Fruit fly (Drosophila melanogaster) whole organism, wandering third instar larva: ENCODE results near the gene CG5567.
"Not testable (repeated sequence)": the region's sequence is repeated elsewhere in the genome, so short reads cannot be mapped to it uniquely, and the experiment has no call there.

Experiments used
- Abd-B ChIP-seq: fragments of >200 bp; optimal IDR thresholded peaks from 2 replicates; lab custom pipeline; 2017; ENCODE audit warnings: missing biosample characterization, missing genetic modification characterization
- CG32264 ChIP-seq: fragments of 200-800 bp; sonication (Bioruptor generic); optimal IDR thresholded peaks from 2 replicates; lab custom pipeline; 2016; ENCODE audit warnings: missing biosample characterization, missing genetic modification characterization
- CG9705 ChIP-seq: fragments of 200-800 bp; sonication (Bioruptor generic); optimal IDR thresholded peaks from 2 replicates; lab custom pipeline; 2018; ENCODE audit warnings: missing biosample characterization, mild to moderate bottlenecking, missing genetic modification characterization
- CrebA ChIP-seq: fragments of 200-800 bp; sonication (Bioruptor generic); optimal IDR thresholded peaks from 2 replicates; lab custom pipeline; 2016; ENCODE audit warnings: missing biosample characterization, mild to moderate bottlenecking, missing genetic modification characterization, borderline replicate concordance
- Dfd ChIP-seq: fragments of >200 bp; optimal IDR thresholded peaks from 2 replicates; lab custom pipeline; 2017; ENCODE audit warnings: missing biosample characterization, missing genetic modification characterization
- Dif ChIP-seq: fragments of 200-275, 200-300 bp; sonication (Bioruptor generic); optimal IDR thresholded peaks from 2 replicates; lab custom pipeline; 2018; ENCODE audit warnings: missing biosample characterization, missing genetic modification characterization; ENCODE audit not compliant: partially characterized antibody
- GATAd ChIP-seq: sonication (Bioruptor generic); optimal IDR thresholded peaks from 2 replicates; lab custom pipeline; 2016; ENCODE audit warnings: missing biosample characterization, missing genetic modification characterization
- HLH106 ChIP-seq: fragments of 200-800 bp; optimal IDR thresholded peaks from 3 replicates; lab custom pipeline; 2019; ENCODE audit warnings: missing biosample characterization, mild to moderate bottlenecking, missing genetic modification characterization, moderate library complexity
- Hnf4 ChIP-seq: fragments of 200-800 bp; sonication (Bioruptor generic); optimal IDR thresholded peaks from 2 replicates; lab custom pipeline; 2016; ENCODE audit warnings: missing biosample characterization, mild to moderate bottlenecking, missing genetic modification characterization
- Hr78 ChIP-seq: fragments of >200 bp; optimal IDR thresholded peaks from 2 replicates; lab custom pipeline; 2017; ENCODE audit warnings: missing biosample characterization, missing genetic modification characterization
- Hr83 ChIP-seq: fragments of 200-300 bp; sonication (Bioruptor generic); optimal IDR thresholded peaks from 2 replicates; lab custom pipeline; 2016; ENCODE audit warnings: missing biosample characterization, mild to moderate bottlenecking, missing genetic modification characterization, moderate library complexity; ENCODE audit not compliant: poor library complexity, severe bottlenecking
- Jra ChIP-seq: sonication (Bioruptor generic); optimal IDR thresholded peaks from 2 replicates; lab custom pipeline; 2016; ENCODE audit warnings: missing biosample characterization, missing genetic modification characterization
- Mio ChIP-seq: sonication (Bioruptor generic); optimal IDR thresholded peaks from 2 replicates; lab custom pipeline; 2016; ENCODE audit warnings: missing biosample characterization, missing genetic modification characterization
- Myc ChIP-seq: fragments of >200 bp; optimal IDR thresholded peaks from 2 replicates; lab custom pipeline; 2017
- N ChIP-seq: fragments of >200 bp; optimal IDR thresholded peaks from 2 replicates; lab custom pipeline; 2018; ENCODE audit warnings: missing biosample characterization, missing external identifiers, missing genetic modification characterization
- OdsH ChIP-seq: fragments of 200-800 bp; sonication (Bioruptor generic); optimal IDR thresholded peaks from 2 replicates; lab custom pipeline; 2016; ENCODE audit warnings: missing biosample characterization, mild to moderate bottlenecking, missing genetic modification characterization
- Rel ChIP-seq, 2 experiments: fragments of 200-800 bp; sonication (Bioruptor generic) in 1 of 2; optimal IDR thresholded peaks; 2 replicates in 1 of 2; 3 replicates in 1 of 2; lab custom pipeline; 2016 to 2019; ENCODE audit warnings: mild to moderate bottlenecking in 2 of 2, missing biosample characterization in 2 of 2, missing genetic modification characterization in 2 of 2, moderate library complexity in 1 of 2
- Sp1 ChIP-seq: fragments of 200-800 bp; sonication (Bioruptor generic); optimal IDR thresholded peaks from 3 replicates; lab custom pipeline; 2019; ENCODE audit warnings: missing biosample characterization, mild to moderate bottlenecking, missing genetic modification characterization, moderate library complexity
- Vsx2 ChIP-seq: fragments of 200-300, 225-300 bp; sonication (Bioruptor generic); optimal IDR thresholded peaks from 2 replicates; lab custom pipeline; 2018; ENCODE audit warnings: missing biosample characterization, missing genetic modification characterization; ENCODE audit not compliant: partially characterized antibody
- br ChIP-seq: fragments of 200-800 bp; sonication (Bioruptor generic); optimal IDR thresholded peaks from 2 replicates; lab custom pipeline; 2016; ENCODE audit warnings: missing biosample characterization, missing genetic modification characterization
- brk ChIP-seq: fragments of 200-800 bp; sonication (Bioruptor generic); optimal IDR thresholded peaks from 2 replicates; lab custom pipeline; 2016; ENCODE audit warnings: missing biosample characterization, mild to moderate bottlenecking, missing genetic modification characterization
- dl ChIP-seq, 2 experiments: fragments of 175-275, 200-275 bp in 1 of 2; fragments of 200-275 bp in 1 of 2; sonication (Bioruptor generic); optimal IDR thresholded peaks; lab custom pipeline; 2018; ENCODE audit warnings: mild to moderate bottlenecking in 2 of 2, missing biosample characterization in 2 of 2, missing genetic modification characterization in 2 of 2, moderate library complexity in 2 of 2; ENCODE audit not compliant: partially characterized antibody in 2 of 2, insufficient read depth in 1 of 2
- dmrt93B ChIP-seq: fragments of 200-800 bp; sonication (Bioruptor generic); optimal IDR thresholded peaks from 2 replicates; lab custom pipeline; 2018; ENCODE audit warnings: missing biosample characterization, mild to moderate bottlenecking, missing genetic modification characterization
- dsf ChIP-seq: sonication (Bioruptor generic); optimal IDR thresholded peaks from 2 replicates; lab custom pipeline; 2016; ENCODE audit warnings: missing biosample characterization, missing genetic modification characterization, borderline replicate concordance
- ey ChIP-seq: fragments of 200-800 bp; sonication (Bioruptor generic); optimal IDR thresholded peaks from 2 replicates; lab custom pipeline; 2016; ENCODE audit warnings: missing biosample characterization, missing genetic modification characterization
- foxo ChIP-seq, 2 experiments: fragments of 200-800 bp; sonication (Bioruptor generic); optimal IDR thresholded peaks; 2 replicates in 1 of 2; 3 replicates in 1 of 2; lab custom pipeline; 2016 to 2017; ENCODE audit warnings: missing biosample characterization in 2 of 2, missing genetic modification characterization in 2 of 2
- fru ChIP-seq: fragments of 200-800 bp; sonication (Bioruptor generic); optimal IDR thresholded peaks from 3 replicates; lab custom pipeline; 2016; ENCODE audit warnings: missing biosample characterization, mild to moderate bottlenecking, missing genetic modification characterization
- h ChIP-seq: fragments of 200-800 bp; sonication (Bioruptor generic); optimal IDR thresholded peaks from 3 replicates; lab custom pipeline; 2016; ENCODE audit warnings: missing biosample characterization, mild to moderate bottlenecking, missing genetic modification characterization
- jim ChIP-seq: fragments of 175-275, 200-325 bp; sonication (Bioruptor generic); optimal IDR thresholded peaks from 2 replicates; lab custom pipeline; 2016; ENCODE audit warnings: missing biosample characterization, mild to moderate bottlenecking, missing genetic modification characterization
- lola ChIP-seq: fragments of >200 bp; optimal IDR thresholded peaks from 2 replicates; lab custom pipeline; 2017; ENCODE audit warnings: missing biosample characterization, missing genetic modification characterization
- pan ChIP-seq: fragments of >200 bp; optimal IDR thresholded peaks from 2 replicates; lab custom pipeline; 2017
- psq ChIP-seq: fragments of 200-800 bp; sonication (Bioruptor generic); optimal IDR thresholded peaks from 3 replicates; lab custom pipeline; 2017; ENCODE audit warnings: missing biosample characterization, mild to moderate bottlenecking, missing genetic modification characterization, moderate library complexity
- rgr ChIP-seq: fragments of 200-800 bp; sonication (Bioruptor generic); optimal IDR thresholded peaks from 3 replicates; lab custom pipeline; 2016; ENCODE audit warnings: missing biosample characterization, mild to moderate bottlenecking, missing genetic modification characterization
- sage ChIP-seq: fragments of 200-800 bp; sonication (Bioruptor generic); optimal IDR thresholded peaks from 2 replicates; lab custom pipeline; 2016; ENCODE audit warnings: missing biosample characterization, mild to moderate bottlenecking, missing genetic modification characterization
- sv ChIP-seq: fragments of 200-800 bp; sonication (Bioruptor generic); optimal IDR thresholded peaks from 3 replicates; lab custom pipeline; 2016; ENCODE audit warnings: missing biosample characterization, missing genetic modification characterization
- tai ChIP-seq: sonication (Bioruptor generic); optimal IDR thresholded peaks from 2 replicates; lab custom pipeline; 2016; ENCODE audit warnings: missing biosample characterization, missing genetic modification characterization
- usp ChIP-seq: fragments of >200 bp; optimal IDR thresholded peaks from 2 replicates; lab custom pipeline; 2017; ENCODE audit warnings: missing biosample characterization, missing genetic modification characterization
- woc ChIP-seq: sonication (Bioruptor generic); optimal IDR thresholded peaks from 2 replicates; lab custom pipeline; 2016; ENCODE audit warnings: missing biosample characterization, mild to moderate bottlenecking, missing genetic modification characterization

The CG5567 gene

dm6 chr3L:17884276-17884675 is 40.9 kb upstream of the CG5567 start, which contains the start of gene CG5506:
Gene CG5506, minus strand, starts transcription at chr3L:17884376.
- TF ChIP-seq Rel (GFP tag; optimal IDR thresholded peaks at IDR 0.05; lab: Kevin White, UChicago) = no peak
- peak; percentile 66 for TF ChIP-seq Rel (tag; optimal IDR thresholded peaks at IDR 0.05; lab: Kevin White, UChicago)
- no peak for TF ChIP-seq lola
- TF ChIP-seq, all 38 proteins: peak for 1

dm6 chr3L:17878781-17879360 is 35.5 kb upstream of the CG5567 start, which contains the start of gene CG7408:
Gene CG7408, plus strand, starts transcription at chr3L:17879096.
- TF ChIP-seq Vsx2 (GFP tag; lab: Kevin White, UChicago) = no peak
- TF ChIP-seq Mio (GFP tag; lab: Kevin White, UChicago) = no peak
- no peak for TF ChIP-seq sage (GFP tag; lab: Kevin White, UChicago)
- no peak for TF ChIP-seq woc
- peak; percentile 37 for TF ChIP-seq Dif
- no peak for TF ChIP-seq GATAd (GFP tag; lab: Kevin White, UChicago)
- TF ChIP-seq rgr (GFP tag; lab: Kevin White, UChicago) = no peak
- no peak for TF ChIP-seq brk
- TF ChIP-seq pan = no peak
- TF ChIP-seq dl (GFP tag; optimal IDR thresholded peaks at IDR 0.05; lab: Kevin White, UChicago; ENCODE audit: insufficient read depth in 1 of 2, partially characterized antibody in 2 of 2) = peak in 1 of 2 experiments; percentile 28
- peak; percentile 65 for TF ChIP-seq CrebA (GFP tag; lab: Kevin White, UChicago)
- peak; percentile 49 for TF ChIP-seq h (GFP tag; lab: Kevin White, UChicago)
- no peak for TF ChIP-seq Sp1
- peak; percentile 28 for TF ChIP-seq Hnf4 (GFP tag; lab: Kevin White, UChicago)
- no peak for TF ChIP-seq dmrt93B
- no peak for TF ChIP-seq psq (GFP tag; lab: Kevin White, UChicago)
- TF ChIP-seq HLH106 (tag; lab: Kevin White, UChicago) = no peak
- no peak for TF ChIP-seq Rel (GFP tag; optimal IDR thresholded peaks at IDR 0.05; lab: Kevin White, UChicago)
- no peak for TF ChIP-seq Rel (tag; optimal IDR thresholded peaks at IDR 0.05; lab: Kevin White, UChicago)
- no peak for TF ChIP-seq Jra (GFP tag; lab: Kevin White, UChicago)
- TF ChIP-seq sv (GFP tag; lab: Kevin White, UChicago) = no peak
- TF ChIP-seq CG9705 = no peak
- TF ChIP-seq foxo (GFP tag; optimal IDR thresholded peaks at IDR 0.05; lab: Kevin White, UChicago) = no peak
- no peak for TF ChIP-seq dsf (GFP tag; lab: Kevin White, UChicago)
- TF ChIP-seq lola = no peak
- TF ChIP-seq CG32264 (GFP tag; lab: Kevin White, UChicago) = no peak
- no peak for TF ChIP-seq tai (GFP tag; lab: Kevin White, UChicago)
- no peak for TF ChIP-seq Abd-B (GFP tag; lab: Kevin White, UChicago)
- no peak for TF ChIP-seq jim (GFP tag; lab: Kevin White, UChicago)
- TF ChIP-seq usp (GFP tag; lab: Kevin White, UChicago) = no peak
- no peak for TF ChIP-seq Dfd (GFP tag; lab: Kevin White, UChicago)
- peak; percentile 79 for TF ChIP-seq fru (GFP tag; lab: Kevin White, UChicago)
- TF ChIP-seq Hr83 = peak; percentile 12
- peak; percentile 29 for TF ChIP-seq Myc (lab: Kevin White, UChicago)
- TF ChIP-seq OdsH (GFP tag; lab: Kevin White, UChicago) = no peak
- no peak for TF ChIP-seq Hr78 (GFP tag; lab: Kevin White, UChicago)
- TF ChIP-seq ey (GFP tag; lab: Kevin White, UChicago) = no peak
- TF ChIP-seq N (GFP tag; lab: Kevin White, UChicago) = no peak
- TF ChIP-seq br = peak; percentile 24
- TF ChIP-seq, all 38 proteins: peak for 9

- not testable (repeated sequence) for TF ChIP-seq OdsH, usp, Abd-B (GFP tag; lab: Kevin White, UChicago)
These were observed 14.8 kb upstream of the CG5567 start, which contains the start of gene CG34002 for dm6 chr3L:17858174-17858573. Gene CG34002, plus strand, starts transcription at chr3L:17858474.
